Fruit fly (Drosophila melanogaster) whole organism, embryonic: ENCODE data around the gene Z600.

Experiments
- Antp ChIP-seq: fragments of 200-800 bp; sonication (Bioruptor generic); optimal IDR thresholded peaks from 3 replicates; lab custom pipeline; 2016; ENCODE audit warnings: missing biosample characterization, missing genetic modification characterization
- B-H2 ChIP-seq: fragments of 200-800 bp; sonication (Bioruptor generic); optimal IDR thresholded peaks from 2 replicates; lab custom pipeline; 2018; ENCODE audit warnings: missing biosample characterization, mild to moderate bottlenecking, missing genetic modification characterization
- BEAF-32 ChIP-seq: fragments of 200-800 bp; sonication (Bioruptor generic); optimal IDR thresholded peaks from 3 replicates; lab custom pipeline; 2017; ENCODE audit warnings: missing biosample characterization, missing genetic modification characterization, mild to moderate bottlenecking, moderate library complexity, missing genetic modification reagents
- CG12769 ChIP-seq: fragments of 200-800 bp; sonication (Bioruptor generic); optimal IDR thresholded peaks from 2 replicates; lab custom pipeline; 2019; ENCODE audit warnings: missing biosample characterization, mild to moderate bottlenecking, missing genetic modification characterization, moderate library complexity
- CG1603 ChIP-seq: fragments of 200-800 bp; sonication (Bioruptor generic); optimal IDR thresholded peaks from 2 replicates; lab custom pipeline; 2019; ENCODE audit warnings: missing biosample characterization, mild to moderate bottlenecking, missing genetic modification characterization, moderate library complexity
- CG16813 ChIP-seq: fragments of 200-800 bp; sonication (Bioruptor generic); IDR thresholded peaks from 3 replicates; pipeline ENCODE4 v1.3.6; 2022; ENCODE audit warnings: missing biosample characterization, missing genetic modification characterization; ENCODE audit not compliant: partially characterized antibody
- CG18011 ChIP-seq: fragments of 200-800 bp; sonication (Bioruptor generic); optimal IDR thresholded peaks from 2 replicates; lab custom pipeline; 2017; ENCODE audit warnings: missing biosample characterization, missing genetic modification characterization, mild to moderate bottlenecking, moderate library complexity, missing genotype
- CG2120 ChIP-seq: fragments of 200-800 bp; sonication (Bioruptor generic); optimal IDR thresholded peaks from 3 replicates; lab custom pipeline; 2016; ENCODE audit warnings: missing biosample characterization, missing genetic modification characterization
- CG2129 ChIP-seq: fragments of 200-800 bp; sonication (Bioruptor generic); IDR thresholded peaks from 2 replicates; pipeline ENCODE4 v1.3.6; 2022; ENCODE audit warnings: missing biosample characterization, missing genetic modification characterization; ENCODE audit not compliant: partially characterized antibody
- CG2712 ChIP-seq: fragments of 200-800 bp; optimal IDR thresholded peaks from 3 replicates; lab custom pipeline; 2019; ENCODE audit warnings: missing biosample characterization, mild to moderate bottlenecking, missing genetic modification characterization, moderate library complexity
- CG2875 ChIP-seq: fragments of 200-800 bp; sonication (Bioruptor generic); optimal IDR thresholded peaks from 2 replicates; lab custom pipeline; 2017; ENCODE audit warnings: missing biosample characterization, mild to moderate bottlenecking, missing genetic modification characterization, missing genetic modification reagents
- CG32532 ChIP-seq: fragments of 200-800 bp; sonication (Bioruptor generic); IDR thresholded peaks from 2 replicates; pipeline ENCODE4 v1.3.6; 2022; ENCODE audit warnings: missing biosample characterization, missing genetic modification characterization
- CG6791 ChIP-seq: fragments of 200-800 bp; sonication (Bioruptor generic); IDR thresholded peaks from 3 replicates; pipeline ENCODE4 v1.3.6; 2022; ENCODE audit warnings: missing biosample characterization, missing genetic modification characterization; ENCODE audit not compliant: partially characterized antibody
- CG8089 ChIP-seq: fragments of 200-800 bp; sonication (Bioruptor generic); optimal IDR thresholded peaks from 3 replicates; lab custom pipeline; 2016; ENCODE audit warnings: missing biosample characterization, missing genetic modification characterization
- CG8290 ChIP-seq, 3 experiments: fragments of 200-800 bp; sonication (Bioruptor generic); optimal IDR thresholded peaks; 2 replicates each; lab custom pipeline; 2016 to 2019; ENCODE audit warnings: missing biosample characterization in 3 of 3, missing genetic modification characterization in 3 of 3, mild to moderate bottlenecking in 2 of 3, moderate library complexity in 1 of 3
- CG8388 ChIP-seq: fragments of 200-800 bp; sonication (Bioruptor generic); optimal IDR thresholded peaks from 2 replicates; lab custom pipeline; 2019; ENCODE audit warnings: missing biosample characterization, mild to moderate bottlenecking, missing genetic modification characterization, moderate library complexity
- CG9932 ChIP-seq: fragments of 200-800 bp; sonication (Bioruptor generic); IDR thresholded peaks from 2 replicates; pipeline ENCODE4 v1.3.6; 2022; ENCODE audit warnings: missing biosample characterization, missing genetic modification characterization
- CrebB ChIP-seq: fragments of 200-800 bp; sonication (Bioruptor generic); optimal IDR thresholded peaks from 3 replicates; lab custom pipeline; 2018; ENCODE audit warnings: missing biosample characterization, mild to moderate bottlenecking, missing genetic modification characterization
- D ChIP-seq, 2 experiments: fragments of 200-800 bp in 1 of 2; fragments of >200 bp in 1 of 2; sonication (Bioruptor generic) in 1 of 2; optimal IDR thresholded peaks; 2 replicates in 1 of 2; 3 replicates in 1 of 2; lab custom pipeline; 2017; ENCODE audit warnings: mild to moderate bottlenecking in 1 of 2, missing biosample characterization in 1 of 2, missing genetic modification characterization in 1 of 2, missing genetic modification reagents in 1 of 2
- D19A ChIP-seq: fragments of 200-800 bp; optimal IDR thresholded peaks from 3 replicates; lab custom pipeline; 2019; ENCODE audit warnings: missing biosample characterization, mild to moderate bottlenecking, missing genetic modification characterization, moderate library complexity
- Deaf1 ChIP-seq: fragments of 200-800 bp; optimal IDR thresholded peaks from 3 replicates; lab custom pipeline; 2019; ENCODE audit warnings: missing biosample characterization, mild to moderate bottlenecking, missing genetic modification characterization, moderate library complexity
- Dp ChIP-seq: fragments of 200-800 bp; sonication (Bioruptor generic); optimal IDR thresholded peaks from 2 replicates; lab custom pipeline; 2018; ENCODE audit warnings: missing biosample characterization, mild to moderate bottlenecking, missing genetic modification characterization, moderate library complexity
- Drgx ChIP-seq: fragments of 200-800 bp; sonication (Bioruptor generic); IDR thresholded peaks from 2 replicates; pipeline ENCODE4 v1.3.6; 2022; ENCODE audit warnings: missing biosample characterization, missing genetic modification characterization
- Ets97D ChIP-seq: fragments of 200-800 bp; sonication (Bioruptor generic); optimal IDR thresholded peaks from 3 replicates; lab custom pipeline; 2016; ENCODE audit warnings: missing biosample characterization, missing genetic modification characterization
- Hey ChIP-seq: fragments of 200-800 bp; sonication (Bioruptor generic); optimal IDR thresholded peaks from 3 replicates; lab custom pipeline; 2018; ENCODE audit warnings: missing biosample characterization, mild to moderate bottlenecking, missing genetic modification characterization
- Hmx ChIP-seq: fragments of 200-800 bp; sonication (Bioruptor generic); optimal IDR thresholded peaks from 2 replicates; lab custom pipeline; 2016; ENCODE audit warnings: missing biosample characterization, missing genetic modification characterization
- NFAT ChIP-seq: fragments of 200-800 bp; sonication (Bioruptor generic); IDR thresholded peaks from 2 replicates; pipeline ENCODE4 v1.3.6; 2022; ENCODE audit warnings: missing biosample characterization, missing genetic modification characterization
- Ssrp ChIP-seq: fragments of 200-800 bp; sonication (Bioruptor generic); optimal IDR thresholded peaks from 2 replicates; lab custom pipeline; 2018; ENCODE audit warnings: missing biosample characterization, mild to moderate bottlenecking, missing genetic modification characterization, moderate library complexity
- amos ChIP-seq: fragments of 200-800 bp; sonication (Bioruptor generic); IDR thresholded peaks from 2 replicates; pipeline ENCODE4 v1.3.6; 2022; ENCODE audit warnings: missing biosample characterization, missing genetic modification characterization; ENCODE audit not compliant: partially characterized antibody
- bbx ChIP-seq: fragments of 200-800 bp; sonication (Bioruptor generic); IDR thresholded peaks from 2 replicates; pipeline ENCODE4 v1.3.6; 2022; ENCODE audit warnings: missing biosample characterization, missing genetic modification characterization; ENCODE audit not compliant: partially characterized antibody
- crp ChIP-seq, 2 experiments: fragments of 200-800 bp; sonication (Bioruptor generic); optimal IDR thresholded peaks; 2 replicates in 1 of 2; 3 replicates in 1 of 2; lab custom pipeline; 2017; ENCODE audit warnings: missing biosample characterization in 2 of 2, missing genetic modification characterization in 2 of 2, mild to moderate bottlenecking in 1 of 2, moderate library complexity in 1 of 2
- danr ChIP-seq: fragments of 200-800 bp; sonication (Bioruptor generic); IDR thresholded peaks from 2 replicates; pipeline ENCODE4 v1.3.6; 2022; ENCODE audit warnings: missing biosample characterization, missing genetic modification characterization
- gcm ChIP-seq: fragments of 200-800 bp; sonication (Bioruptor generic); optimal IDR thresholded peaks from 2 replicates; lab custom pipeline; 2019; ENCODE audit warnings: missing biosample characterization, mild to moderate bottlenecking, missing genetic modification characterization, moderate library complexity
- gro ChIP-seq: fragments of 200-800 bp; sonication (Bioruptor generic); optimal IDR thresholded peaks from 2 replicates; lab custom pipeline; 2016; ENCODE audit warnings: missing biosample characterization, missing genetic modification characterization
- mld ChIP-seq: fragments of 200-800 bp; sonication (Bioruptor generic); IDR thresholded peaks from 3 replicates; pipeline ENCODE4 v1.3.6; 2022; ENCODE audit warnings: missing biosample characterization, missing genetic modification characterization; ENCODE audit not compliant: partially characterized antibody
- peb ChIP-seq: fragments of 200-800 bp; sonication (Bioruptor generic); IDR thresholded peaks from 2 replicates; pipeline ENCODE4 v1.3.6; 2022; ENCODE audit warnings: missing biosample characterization, missing genetic modification characterization
- pnt ChIP-seq: fragments of 200-800 bp; sonication (Bioruptor generic); optimal IDR thresholded peaks from 3 replicates; lab custom pipeline; 2016; ENCODE audit warnings: missing biosample characterization, missing genetic modification characterization
- prd ChIP-seq, 3 experiments: fragments of >200 bp in 2 of 3; fragments of 200-800 bp in 1 of 3; sonication (Bioruptor generic) in 1 of 3; optimal IDR thresholded peaks in 2 of 3; IDR thresholded peaks in 1 of 3; 2 replicates in 2 of 3; 3 replicates in 1 of 3; pipeline versions ENCODE4 v1.3.6 to Lab custom; 2017 to 2022; ENCODE audit warnings: missing biosample characterization in 1 of 3, missing genetic modification characterization in 1 of 3
- pros ChIP-seq: fragments of 200-800 bp; sonication (Bioruptor generic); optimal IDR thresholded peaks from 3 replicates; lab custom pipeline; 2019; ENCODE audit warnings: missing biosample characterization, mild to moderate bottlenecking, missing genetic modification characterization, moderate library complexity
- pzg ChIP-seq: fragments of 200-800 bp; sonication (Bioruptor generic); optimal IDR thresholded peaks from 3 replicates; lab custom pipeline; 2018; ENCODE audit warnings: missing biosample characterization, mild to moderate bottlenecking, missing genetic modification characterization, moderate library complexity
- scrt ChIP-seq: fragments of 200-800 bp; sonication (Bioruptor generic); optimal IDR thresholded peaks from 2 replicates; lab custom pipeline; 2018; ENCODE audit warnings: missing biosample characterization, mild to moderate bottlenecking, missing genetic modification characterization, moderate library complexity
- shn ChIP-seq: fragments of 200-800 bp; sonication (Bioruptor generic); optimal IDR thresholded peaks from 3 replicates; lab custom pipeline; 2016; ENCODE audit warnings: missing biosample characterization, missing genetic modification characterization
- sna ChIP-seq: fragments of 200-800 bp; sonication (Bioruptor generic); IDR thresholded peaks from 2 replicates; pipeline ENCODE4 v1.3.6; 2022; ENCODE audit warnings: missing biosample characterization, missing genetic modification characterization; ENCODE audit not compliant: partially characterized antibody
- unpg ChIP-seq: fragments of 200-800 bp; sonication (Bioruptor generic); optimal IDR thresholded peaks from 3 replicates; lab custom pipeline; 2018; ENCODE audit warnings: missing biosample characterization, mild to moderate bottlenecking, missing genetic modification characterization, moderate library complexity
- zfh2 ChIP-seq: fragments of 200-800 bp; sonication (Bioruptor generic); optimal IDR thresholded peaks from 2 replicates; lab custom pipeline; 2016; ENCODE audit warnings: missing biosample characterization, missing genetic modification characterization

Z600 gene

DNA sequence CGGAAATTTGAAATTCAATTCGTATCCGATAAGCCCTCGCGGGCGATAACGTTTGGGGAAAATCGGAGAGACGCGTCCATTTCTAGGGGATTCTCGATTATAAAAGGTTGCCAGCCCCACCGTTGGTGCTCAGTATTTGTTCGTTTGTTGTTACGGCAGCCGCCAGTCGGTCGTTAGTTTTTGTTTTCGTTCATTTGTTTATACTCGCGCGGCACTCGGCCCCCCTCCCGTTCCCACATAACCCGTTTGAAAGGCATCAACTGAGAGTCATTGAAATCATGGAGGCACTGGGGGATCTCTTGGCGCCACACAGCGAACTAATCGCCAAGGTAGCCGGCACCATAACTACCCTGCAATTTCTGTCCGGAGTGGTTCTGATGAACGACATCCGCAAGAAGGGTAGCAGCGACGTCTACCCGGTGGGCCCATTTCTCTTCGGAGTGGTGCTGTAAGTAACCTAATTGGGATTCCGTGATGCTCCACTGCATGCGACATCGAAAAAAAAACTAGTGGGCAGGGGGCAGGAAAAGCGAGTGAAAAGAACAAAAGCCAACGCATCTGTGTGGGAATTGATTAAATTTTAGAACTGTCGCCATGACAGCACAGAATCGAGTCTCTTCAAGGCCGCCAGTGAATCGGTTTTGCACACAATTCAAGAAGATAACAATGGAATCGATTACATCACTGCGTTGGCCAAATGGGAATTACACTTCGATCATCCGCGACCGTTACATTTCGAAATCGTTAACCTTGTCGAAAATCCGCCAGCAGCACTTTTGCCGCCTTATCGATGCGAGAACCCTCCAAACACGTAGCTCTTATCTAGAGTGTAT, 7.8 kb upstream of the Z600 start, which contains the start of gene CG7272:
Gene CG7272, plus strand, starts transcription at position 126 of the 833 bp plus-strand sequence.
- TF ChIP-seq mld, result 0 out of 3 replicates have a peak, but pooled peaks have one; percentile 17
- TF ChIP-seq Dp (GFP tag; lab: Kevin White, UChicago), result peak; percentile 92
- no peak for TF ChIP-seq CG8089 (GFP tag; lab: Kevin White, UChicago)
- TF ChIP-seq pros (GFP tag; lab: Kevin White, UChicago), result peak; percentile 23
- no peak for TF ChIP-seq scrt (GFP tag; lab: Kevin White, UChicago)
- no peak for TF ChIP-seq CG2875 (GFP tag; lab: Kevin White, UChicago)
- TF ChIP-seq gro (GFP tag; lab: Kevin White, UChicago), result no peak
- TF ChIP-seq prd (optimal IDR thresholded peaks at IDR 0.05; lab: Kevin White, UChicago), result no peak
- TF ChIP-seq prd (GFP tag; IDR thresholded peaks at IDR 0.05; lab: Robert Waterston, UW), result no peak; the same call in 2 of the 3 replicates
- TF ChIP-seq CG2712 (tag; lab: Kevin White, UChicago), result peak; percentile 7
- TF ChIP-seq BEAF-32, result peak; percentile 20
- peak; percentile 7 for TF ChIP-seq unpg (GFP tag; lab: Kevin White, UChicago)
- TF ChIP-seq Ssrp (tag; lab: Kevin White, UChicago), result no peak
- TF ChIP-seq pnt (GFP tag; lab: Kevin White, UChicago), result no peak
- TF ChIP-seq crp (GFP tag; optimal IDR thresholded peaks at IDR 0.05; lab: Kevin White, UChicago), result peak in 1 of 2 experiments; percentile 5
- TF ChIP-seq D19A, result peak; percentile 73
- TF ChIP-seq CG8290 (GFP tag; optimal IDR thresholded peaks at IDR 0.05; lab: Kevin White, UChicago), result no peak
- peak in 1 of 2 experiments; percentile 63 for TF ChIP-seq CG8290 (tag; optimal IDR thresholded peaks at IDR 0.05; lab: Kevin White, UChicago)
- TF ChIP-seq Hmx (GFP tag; lab: Kevin White, UChicago), result no peak
- peak; percentile 39 for TF ChIP-seq CG1603
- TF ChIP-seq Hey, result peak; percentile 2
- peak; percentile 36; the same call in 1 of the 2 replicates for TF ChIP-seq CG9932 (GFP tag; lab: Robert Waterston, UW)
- TF ChIP-seq CG2129 (GFP tag; lab: Robert Waterston, UW), result no peak
- TF ChIP-seq CG8388 (GFP tag; lab: Kevin White, UChicago), result no peak
- peak; percentile 49 for TF ChIP-seq CG2120
- peak; percentile 54; the same call in 1 of the 2 replicates for TF ChIP-seq amos
- peak; percentile 47 for TF ChIP-seq CG32532 (GFP tag; lab: Robert Waterston, UW)
- no peak for TF ChIP-seq CG6791
- 0 out of 3 replicates have a peak, but pooled peaks have one; percentile 19 for TF ChIP-seq CG16813 (GFP tag; lab: Robert Waterston, UW)
- TF ChIP-seq Drgx (GFP tag; lab: Robert Waterston, UW), result peak; percentile 15; the same call in 1 of the 2 replicates
- TF ChIP-seq Deaf1, result peak; percentile 72
- TF ChIP-seq NFAT (GFP tag; lab: Robert Waterston, UW), result peak; percentile 64; the same call in 1 of the 2 replicates
- peak; percentile 43; the same call in 1 of the 2 replicates for TF ChIP-seq bbx
- TF ChIP-seq Antp, result peak; percentile 6
- TF ChIP-seq peb (GFP tag; lab: Robert Waterston, UW), result no peak
- no peak for TF ChIP-seq shn (GFP tag; lab: Kevin White, UChicago)
- TF ChIP-seq CG18011 (GFP tag; lab: Kevin White, UChicago), result peak; percentile 22
- TF ChIP-seq pzg, result peak; percentile 83
- TF ChIP-seq CG12769, result peak; percentile 74
- TF ChIP-seq D (optimal IDR thresholded peaks at IDR 0.05; lab: Kevin White, UChicago), result no peak
- TF ChIP-seq D (GFP tag; optimal IDR thresholded peaks at IDR 0.05; lab: Kevin White, UChicago), result no peak
- no peak for TF ChIP-seq danr (GFP tag; lab: Robert Waterston, UW)
- peak; percentile 58 for TF ChIP-seq B-H2 (GFP tag; lab: Kevin White, UChicago)
- peak; percentile 20 for TF ChIP-seq zfh2 (GFP tag; lab: Kevin White, UChicago)
- TF ChIP-seq sna (GFP tag; lab: Robert Waterston, UW), result 0 out of 2 replicates have a peak, but pooled peaks have one; percentile 36
- peak; percentile 18 for TF ChIP-seq gcm (GFP tag; lab: Kevin White, UChicago)
- peak; percentile 53 for TF ChIP-seq CrebB (tag; lab: Kevin White, UChicago)
- TF ChIP-seq Ets97D, result peak; percentile 18
